Fruit fly (Drosophila melanogaster) Kc167 (cell line): ENCODE results near the gene MESK4.

Experiments
- Sin3A ChIP-seq: fragments of >200 bp; optimal IDR thresholded peaks from 2 replicates; lab custom pipeline; 2018; ENCODE audit warnings: missing external identifiers
- insv ChIP-seq: fragments of >200 bp; optimal IDR thresholded peaks from 3 replicates; lab custom pipeline; 2018; ENCODE audit warnings: missing external identifiers
- psq ChIP-seq: fragments of >200 bp; optimal IDR thresholded peaks from 2 replicates; lab custom pipeline; 2017; ENCODE audit warnings: missing external identifiers
- ttk ChIP-seq: sonication (Bioruptor generic); optimal IDR thresholded peaks from 2 replicates; lab custom pipeline; 2017; ENCODE audit warnings: missing external identifiers

DNA sequence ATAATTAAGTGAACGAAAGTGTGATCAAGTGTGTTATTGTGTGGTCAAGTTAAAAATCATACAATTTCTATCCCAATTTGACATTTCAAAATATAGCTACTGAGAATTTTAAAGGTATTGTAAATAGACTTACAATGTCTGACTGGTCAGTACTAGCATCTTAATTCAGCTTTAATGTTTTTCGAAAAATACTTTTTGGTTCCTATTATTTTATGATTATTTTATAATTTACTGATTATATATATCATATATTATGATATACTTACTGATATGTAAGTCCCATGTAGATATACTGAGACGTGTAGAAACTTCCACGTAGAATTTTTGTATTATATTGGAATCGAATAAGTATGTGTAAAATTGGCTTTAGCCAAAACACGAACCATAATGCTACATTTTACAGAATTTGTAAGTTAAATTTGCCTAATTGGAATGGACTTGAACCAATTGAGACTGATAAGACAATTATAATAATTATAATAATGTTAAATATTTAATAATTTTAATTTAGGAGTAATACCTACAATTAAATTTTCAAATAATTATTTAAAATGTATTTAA is 10.8 kb upstream of the MESK4 start, which contains the start of gene Actn3:
- TF ChIP-seq insv (lab: Kevin White, UChicago) (no peak), ttk (lab: Kevin White, UChicago) (no peak), Sin3A (lab: Kevin White, UChicago) (no peak), psq (no peak)
